Worm (Caenorhabditis elegans): ENCODE data around the gene F07C4.11.

F07C4.11 gene

ce11 chrV:7675904-7676303, 32.6 kb upstream of the F07C4.11 start, which contains the start of gene C12D5.3:
TSS of gene C12D5.3 (plus strand) at chrV:7676204.
- TF ChIP-seq jun-1 (tag; optimal IDR thresholded peaks at IDR 0.05) (no peak), mdl-1 (tag; optimal IDR thresholded peaks at IDR 0.05) (no peak), lin-35 (GFP tag; optimal IDR thresholded peaks at IDR 0.05) (no peak), C04F5.9 (tag; optimal IDR thresholded peaks at IDR 0.05) (no peak), ceh-90 (tag; optimal IDR thresholded peaks at IDR 0.05) (no peak), nhr-90 (tag; optimal IDR thresholded peaks at IDR 0.05; ENCODE audit: poor library complexity) (no peak)

ce11 chrV:7672258-7672657, 28.9 kb upstream of the F07C4.11 start, which contains the start of gene C12D5.4:
TSS of gene C12D5.4 (plus strand) at chrV:7672558.
- no peak for TF ChIP-seq elt-3 (tag; optimal IDR thresholded peaks at IDR 0.05)
- no peak for TF ChIP-seq zag-1 (tag; optimal IDR thresholded peaks at IDR 0.05)
- TF ChIP-seq elt-2 (tag; optimal IDR thresholded peaks at IDR 0.05) = no peak
- TF ChIP-seq mdl-1 (tag; optimal IDR thresholded peaks at IDR 0.05) = no peak
- no peak for TF ChIP-seq hlh-4 (tag; optimal IDR thresholded peaks at IDR 0.05)
- no peak for TF ChIP-seq egl-27 (tag; optimal IDR thresholded peaks at IDR 0.05)
- no peak for TF ChIP-seq ceh-82 (tag; optimal IDR thresholded peaks at IDR 0.05)
- TF ChIP-seq hlh-17 (GFP tag; optimal IDR thresholded peaks at IDR 0.05; ENCODE audit: borderline replicate concordance) = no peak
- no peak for TF ChIP-seq efl-3 (GFP tag; optimal IDR thresholded peaks at IDR 0.05)
- no peak for TF ChIP-seq fkh-10 (GFP tag; optimal IDR thresholded peaks at IDR 0.05)
- TF ChIP-seq lin-35 (GFP tag; optimal IDR thresholded peaks at IDR 0.05) = no peak
- no peak for TF ChIP-seq pag-3 (tag; optimal IDR thresholded peaks at IDR 0.05; ENCODE audit: borderline replicate concordance, insufficient read depth)
- TF ChIP-seq snpc-4 (tag; optimal IDR thresholded peaks at IDR 0.05) = no peak
- TF ChIP-seq nhr-47 (tag; optimal IDR thresholded peaks at IDR 0.05) = no peak
- TF ChIP-seq rnt-1 (tag; optimal IDR thresholded peaks at IDR 0.05) = no peak
- TF ChIP-seq lin-39 (tag; optimal IDR thresholded peaks at IDR 0.05) = no peak
- no peak for TF ChIP-seq fos-1 (tag; optimal IDR thresholded peaks at IDR 0.05)
- no peak for TF ChIP-seq ztf-11 (tag; optimal IDR thresholded peaks at IDR 0.05)
- TF ChIP-seq nhr-71 (tag; optimal IDR thresholded peaks at IDR 0.05) = no peak
- no peak for TF ChIP-seq ztf-4 (tag; optimal IDR thresholded peaks at IDR 0.05)

- TF ChIP-seq unc-98 (GFP tag; IDR thresholded peaks at IDR 0.05) = no peak
These were observed 24.6 kb upstream of the F07C4.11 start, which contains the start of gene C12D5.5 for ce11 chrV:7667940-7668339. TSS of gene C12D5.5 (plus strand) at chrV:7668240.

ce11 chrV:7653567-7653966, 10.3 kb upstream of the F07C4.11 start, which contains the start of gene srh-200:
TSS of gene srh-200 (minus strand) at chrV:7653667.
- TF ChIP-seq nhr-85 (tag) = peak; percentile 10
- TF ChIP-seq nhr-237 (tag; optimal IDR thresholded peaks at IDR 0.05) = no peak

ce11 chrV:7651757-7652156, 8.4 kb upstream of the F07C4.11 start, which contains the start of gene srh-234:
TSS of gene srh-234 (minus strand) at chrV:7651857.
- TF ChIP-seq ets-5 (GFP tag; IDR thresholded peaks at IDR 0.05) = no peak
- no peak for TF ChIP-seq aly-2 (tag; optimal IDR thresholded peaks at IDR 0.05)
- TF ChIP-seq lsy-2 (tag; optimal IDR thresholded peaks at IDR 0.05) = no peak
- TF ChIP-seq jun-1 (tag; optimal IDR thresholded peaks at IDR 0.05) = no peak
- no peak for TF ChIP-seq zag-1 (tag; optimal IDR thresholded peaks at IDR 0.05)
- TF ChIP-seq nhr-11 (tag; optimal IDR thresholded peaks at IDR 0.05) = no peak
- TF ChIP-seq elt-3 (tag; optimal IDR thresholded peaks at IDR 0.05) = no peak
- TF ChIP-seq unc-130 (tag; optimal IDR thresholded peaks at IDR 0.05) = no peak
- no peak for TF ChIP-seq C16A3.4 (tag; optimal IDR thresholded peaks at IDR 0.05)
- no peak for TF ChIP-seq pax-3 (tag; optimal IDR thresholded peaks at IDR 0.05)
- no peak for TF ChIP-seq nhr-85 (tag)

Data from whole organism, L1 larva.